Fruit fly (Drosophila melanogaster): ENCODE results near the gene CG4199.

DNA sequence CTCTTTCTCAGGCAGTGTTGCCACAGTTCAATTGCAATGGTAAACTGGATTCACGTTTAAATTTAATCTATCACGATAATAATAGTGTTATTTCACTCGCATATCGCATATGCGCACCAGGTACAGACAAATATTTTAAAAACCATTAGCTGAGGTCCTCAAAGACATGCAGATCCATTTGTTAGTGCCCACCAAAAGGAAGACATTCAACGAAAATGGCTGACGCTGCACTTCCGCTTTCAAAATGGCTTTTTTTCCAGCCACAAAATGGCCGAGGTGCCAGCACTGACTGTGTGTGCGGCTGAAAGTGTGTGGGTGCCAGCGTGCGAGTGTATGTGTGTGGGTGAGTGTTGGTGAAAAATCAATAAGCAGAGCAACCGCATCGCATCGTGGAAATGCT is 12.2 kb downstream of the CG4199 start:
- TF ChIP-seq insv (optimal IDR thresholded peaks at IDR 0.05): no peak
- TF ChIP-seq Sin3A (optimal IDR thresholded peaks at IDR 0.05): no peak

Data from Kc167 (cell line).